Fruit fly (Drosophila melanogaster) whole organism, embryonic: ENCODE measurements around the gene feo.

Experiments used
- Adf1 ChIP-seq: fragments of 200-800 bp; sonication (Bioruptor generic); IDR thresholded peaks from 2 replicates; pipeline ENCODE4 v1.3.6; 2022; ENCODE audit warnings: missing biosample characterization, missing genetic modification characterization
- Antp ChIP-seq: fragments of 200-800 bp; sonication (Bioruptor generic); optimal IDR thresholded peaks from 3 replicates; lab custom pipeline; 2016; ENCODE audit warnings: missing biosample characterization, missing genetic modification characterization
- Atf-2 ChIP-seq: fragments of 200-800 bp; sonication (Bioruptor generic); optimal IDR thresholded peaks from 2 replicates; lab custom pipeline; 2016; ENCODE audit warnings: missing biosample characterization, missing genetic modification characterization
- CG10959 ChIP-seq: fragments of 200-800 bp; sonication (Bioruptor generic); IDR thresholded peaks from 2 replicates; pipeline ENCODE4 v1.3.6; 2022; ENCODE audit warnings: missing biosample characterization, missing genetic modification characterization
- CG12104 ChIP-seq: fragments of 200-800 bp; sonication (Bioruptor generic); optimal IDR thresholded peaks from 3 replicates; lab custom pipeline; 2016; ENCODE audit warnings: missing biosample characterization, missing genetic modification characterization
- CG12299 ChIP-seq: fragments of 200-800 bp; sonication (Bioruptor generic); optimal IDR thresholded peaks from 2 replicates; lab custom pipeline; 2018; ENCODE audit warnings: missing biosample characterization, mild to moderate bottlenecking, missing genetic modification characterization
- CG1233 ChIP-seq: fragments of 200-800 bp; sonication (Bioruptor generic); optimal IDR thresholded peaks from 4 replicates; lab custom pipeline; 2018; ENCODE audit warnings: missing biosample characterization, mild to moderate bottlenecking, missing genetic modification characterization
- CG13123 ChIP-seq: fragments of 200-800 bp; sonication (Bioruptor generic); optimal IDR thresholded peaks from 2 replicates; lab custom pipeline; 2016; ENCODE audit warnings: missing biosample characterization, missing genetic modification characterization
- CG15601 ChIP-seq: fragments of 200-800 bp; sonication (Bioruptor generic); optimal IDR thresholded peaks from 3 replicates; lab custom pipeline; 2019; ENCODE audit warnings: missing biosample characterization, mild to moderate bottlenecking, missing genetic modification characterization, moderate library complexity
- CG15696 ChIP-seq: fragments of 200-800 bp; sonication (Bioruptor generic); optimal IDR thresholded peaks from 2 replicates; lab custom pipeline; 2019; ENCODE audit warnings: missing biosample characterization, mild to moderate bottlenecking, missing genetic modification characterization, moderate library complexity
- CG1647 ChIP-seq: fragments of 200-800 bp; sonication (Bioruptor generic); optimal IDR thresholded peaks from 3 replicates; lab custom pipeline; 2016; ENCODE audit warnings: missing biosample characterization, missing genetic modification characterization
- CG17612 ChIP-seq: fragments of 200-800 bp; sonication (Bioruptor generic); IDR thresholded peaks from 2 replicates; pipeline ENCODE4 v1.3.6; 2022; ENCODE audit warnings: missing biosample characterization, missing genetic modification characterization
- CG18262 ChIP-seq: fragments of 200-800 bp; optimal IDR thresholded peaks from 3 replicates; lab custom pipeline; 2019; ENCODE audit warnings: missing biosample characterization, mild to moderate bottlenecking, missing genetic modification characterization, moderate library complexity
- CG3065 ChIP-seq: fragments of 200-800 bp; sonication (Bioruptor generic); optimal IDR thresholded peaks from 2 replicates; lab custom pipeline; 2016; ENCODE audit warnings: missing biosample characterization, missing genetic modification characterization
- CG34376 ChIP-seq: fragments of 200-800 bp; sonication (Bioruptor generic); optimal IDR thresholded peaks from 2 replicates; lab custom pipeline; 2018; ENCODE audit warnings: missing biosample characterization, mild to moderate bottlenecking, missing genetic modification characterization
- CG34422 ChIP-seq: fragments of 200-800 bp; sonication (Bioruptor generic); IDR thresholded peaks from 3 replicates; pipeline ENCODE4 v1.3.6; 2022; ENCODE audit warnings: missing biosample characterization, missing genetic modification characterization
- CG3995 ChIP-seq: fragments of 200-800 bp; sonication (Bioruptor generic); optimal IDR thresholded peaks from 3 replicates; lab custom pipeline; 2016; ENCODE audit warnings: missing biosample characterization, missing genetic modification characterization
- CG42726 ChIP-seq: fragments of 200-800 bp; sonication (Bioruptor generic); IDR thresholded peaks from 2 replicates; pipeline ENCODE4 v1.3.6; 2022; ENCODE audit warnings: missing biosample characterization, missing genetic modification characterization; ENCODE audit not compliant: partially characterized antibody
- CG6272 ChIP-seq: fragments of 200-800 bp; sonication (Bioruptor generic); IDR thresholded peaks from 2 replicates; pipeline ENCODE4 v1.3.6; 2022; ENCODE audit warnings: missing biosample characterization, missing genetic modification characterization
- CG6813 ChIP-seq: fragments of 200-800 bp; sonication (Bioruptor generic); optimal IDR thresholded peaks from 2 replicates; lab custom pipeline; 2017; ENCODE audit warnings: missing biosample characterization, missing genetic modification characterization, mild to moderate bottlenecking, moderate library complexity, missing genetic modification reagents
- CG7271 ChIP-seq: fragments of 200-800 bp; sonication (Bioruptor generic); optimal IDR thresholded peaks from 2 replicates; lab custom pipeline; 2018; ENCODE audit warnings: missing biosample characterization, mild to moderate bottlenecking, missing genetic modification characterization, moderate library complexity
- Drgx ChIP-seq: fragments of 200-800 bp; sonication (Bioruptor generic); IDR thresholded peaks from 2 replicates; pipeline ENCODE4 v1.3.6; 2022; ENCODE audit warnings: missing biosample characterization, missing genetic modification characterization
- E2f1 ChIP-seq: fragments of 200-800 bp; sonication (Bioruptor generic); IDR thresholded peaks from 2 replicates; pipeline ENCODE4 v1.3.6; 2022; ENCODE audit warnings: missing biosample characterization, missing genetic modification characterization
- Fer2 ChIP-seq: fragments of 200-800 bp; sonication (Bioruptor generic); optimal IDR thresholded peaks from 2 replicates; lab custom pipeline; 2018; ENCODE audit warnings: missing biosample characterization, mild to moderate bottlenecking, missing genetic modification characterization, moderate library complexity
- Mrtf ChIP-seq: fragments of 200-800 bp; sonication (Bioruptor generic); IDR thresholded peaks from 3 replicates; pipeline ENCODE4 v1.3.6; 2022; ENCODE audit warnings: missing biosample characterization, missing genetic modification characterization
- NC2α ChIP-seq: fragments of 200-800 bp; sonication (Bioruptor generic); optimal IDR thresholded peaks from 2 replicates; lab custom pipeline; 2016; ENCODE audit warnings: missing biosample characterization, missing genetic modification characterization
- Scr ChIP-seq: fragments of 200-800 bp; sonication (Bioruptor generic); IDR thresholded peaks from 2 replicates; pipeline ENCODE4 v1.3.6; 2022; ENCODE audit warnings: missing biosample characterization, missing genetic modification characterization; ENCODE audit not compliant: partially characterized antibody
- Sox102F ChIP-seq: fragments of 200-800 bp; sonication (Bioruptor generic); optimal IDR thresholded peaks from 2 replicates; lab custom pipeline; 2018; ENCODE audit warnings: missing biosample characterization, mild to moderate bottlenecking, missing genetic modification characterization, moderate library complexity
- Vsx1 ChIP-seq: fragments of 200-800 bp; sonication (Bioruptor generic); optimal IDR thresholded peaks from 2 replicates; lab custom pipeline; 2017; ENCODE audit warnings: missing biosample characterization, mild to moderate bottlenecking, missing genetic modification characterization, missing genetic modification reagents
- ap ChIP-seq: fragments of 200-800 bp; sonication (Bioruptor generic); IDR thresholded peaks from 2 replicates; pipeline ENCODE4 v1.3.6; 2022; ENCODE audit warnings: missing biosample characterization, missing genetic modification characterization
- bigmax ChIP-seq: fragments of 200-800 bp; sonication (Bioruptor generic); optimal IDR thresholded peaks from 2 replicates; lab custom pipeline; 2018; ENCODE audit warnings: missing biosample characterization, mild to moderate bottlenecking, missing genetic modification characterization
- eve ChIP-seq, 2 experiments: fragments of >200 bp; optimal IDR thresholded peaks; 2 replicates each; lab custom pipeline; 2017; ENCODE audit warnings: missing biosample characterization in 2 of 2, missing genetic modification characterization in 2 of 2
- eyg ChIP-seq: fragments of 200-800 bp; sonication (Bioruptor generic); optimal IDR thresholded peaks from 3 replicates; lab custom pipeline; 2016; ENCODE audit warnings: missing biosample characterization, missing genetic modification characterization
- fd64A ChIP-seq: fragments of 200-800 bp; sonication (Bioruptor generic); optimal IDR thresholded peaks from 3 replicates; lab custom pipeline; 2018; ENCODE audit warnings: missing biosample characterization, mild to moderate bottlenecking, missing genetic modification characterization
- h ChIP-seq: fragments of >200 bp; optimal IDR thresholded peaks from 2 replicates; lab custom pipeline; 2017
- her ChIP-seq: fragments of 200-800 bp; sonication (Bioruptor generic); optimal IDR thresholded peaks from 2 replicates; lab custom pipeline; 2016; ENCODE audit warnings: missing biosample characterization, missing genetic modification characterization
- ind ChIP-seq: fragments of 200-800 bp; sonication (Bioruptor generic); optimal IDR thresholded peaks from 3 replicates; lab custom pipeline; 2016; ENCODE audit warnings: missing biosample characterization, missing genetic modification characterization
- lilli ChIP-seq: fragments of 200-800 bp; sonication (Bioruptor generic); optimal IDR thresholded peaks from 3 replicates; lab custom pipeline; 2016; ENCODE audit warnings: missing biosample characterization, missing genetic modification characterization
- mam ChIP-seq: fragments of 200-800 bp; sonication (Bioruptor generic); optimal IDR thresholded peaks from 3 replicates; lab custom pipeline; 2016; ENCODE audit warnings: missing biosample characterization, missing genetic modification characterization
- nmo ChIP-seq: fragments of 200-800 bp; sonication (Bioruptor generic); optimal IDR thresholded peaks from 2 replicates; lab custom pipeline; 2018; ENCODE audit warnings: missing biosample characterization, mild to moderate bottlenecking, missing genetic modification characterization, moderate library complexity
- org-1 ChIP-seq: fragments of 200-800 bp; sonication (Bioruptor generic); optimal IDR thresholded peaks from 2 replicates; lab custom pipeline; 2017; ENCODE audit warnings: missing biosample characterization, missing genetic modification characterization
- p53 ChIP-seq: fragments of 200-800 bp; sonication (Bioruptor generic); optimal IDR thresholded peaks from 2 replicates; lab custom pipeline; 2016; ENCODE audit warnings: missing biosample characterization, missing genetic modification characterization
- repo ChIP-seq: fragments of 200-800 bp; sonication (Bioruptor generic); optimal IDR thresholded peaks from 2 replicates; lab custom pipeline; 2016; ENCODE audit warnings: missing biosample characterization, missing genetic modification characterization
- sens-2 ChIP-seq: fragments of 200-800 bp; sonication (Bioruptor generic); IDR thresholded peaks from 2 replicates; pipeline ENCODE4 v1.3.6; 2022; ENCODE audit warnings: missing biosample characterization, missing genetic modification characterization
- slbo ChIP-seq: fragments of 200-800 bp; sonication (Bioruptor generic); IDR thresholded peaks from 2 replicates; pipeline ENCODE4 v1.3.6; 2022; ENCODE audit warnings: missing biosample characterization, missing genetic modification characterization
- stwl ChIP-seq: fragments of 200-800 bp; sonication (Bioruptor generic); optimal IDR thresholded peaks from 3 replicates; lab custom pipeline; 2018; ENCODE audit warnings: missing biosample characterization, mild to moderate bottlenecking, missing genetic modification characterization, moderate library complexity
- trem ChIP-seq: fragments of 200-800 bp; optimal IDR thresholded peaks from 3 replicates; lab custom pipeline; 2019; ENCODE audit warnings: missing biosample characterization, mild to moderate bottlenecking, missing genetic modification characterization, moderate library complexity
- usp ChIP-seq: fragments of >200 bp; optimal IDR thresholded peaks from 2 replicates; lab custom pipeline; 2017; ENCODE audit warnings: missing biosample characterization, missing genetic modification characterization
- vfl ChIP-seq: fragments of 200-800 bp; sonication (Bioruptor generic); optimal IDR thresholded peaks from 2 replicates; lab custom pipeline; 2016; ENCODE audit warnings: missing biosample characterization, missing genetic modification characterization
- wdn ChIP-seq: fragments of 200-800 bp; sonication (Bioruptor generic); IDR thresholded peaks from 2 replicates; pipeline ENCODE4 v1.3.6; 2022; ENCODE audit warnings: missing biosample characterization, missing genetic modification characterization
- yki ChIP-seq: fragments of >200 bp; optimal IDR thresholded peaks from 3 replicates; lab custom pipeline; 2018
- zfh2 ChIP-seq: fragments of 200-800 bp; sonication (Bioruptor generic); optimal IDR thresholded peaks from 2 replicates; lab custom pipeline; 2016; ENCODE audit warnings: missing biosample characterization, missing genetic modification characterization

feo gene

dm6 chrX:10825349-10826129 lies 29.1 kb downstream of the feo start (continued):
- TF ChIP-seq Mrtf (GFP tag; lab: Robert Waterston, UW) (no peak), CG6272 (no peak), eve (GFP tag; optimal IDR thresholded peaks at IDR 0.05; lab: Kevin White, UChicago) (no peak), CG12299 (tag; lab: Kevin White, UChicago) (no peak), CG12104 (peak; percentile 9), Fer2 (tag; lab: Kevin White, UChicago) (no peak), ind (GFP tag; lab: Kevin White, UChicago) (peak; percentile 21), p53 (GFP tag; lab: Kevin White, UChicago) (no peak), CG34422 (no peak), NC2α (GFP tag; lab: Kevin White, UChicago) (no peak), Scr (no peak), CG34376 (GFP tag; lab: Kevin White, UChicago) (no peak), mam (no peak), Adf1 (no peak), stwl (tag; lab: Kevin White, UChicago) (no peak), wdn (GFP tag; lab: Robert Waterston, UW) (no peak), CG17612 (GFP tag; lab: Robert Waterston, UW) (no peak), Drgx (GFP tag; lab: Robert Waterston, UW) (no peak), org-1 (GFP tag; lab: Kevin White, UChicago) (peak; percentile 19), nmo (GFP tag; lab: Kevin White, UChicago) (peak; percentile 62), h (lab: Kevin White, UChicago) (no peak), slbo (GFP tag; lab: Robert Waterston, UW) (no peak), Vsx1 (GFP tag; lab: Kevin White, UChicago) (no peak), ap (no peak), CG10959 (GFP tag; lab: Robert Waterston, UW) (0 out of 2 replicates have a peak, but pooled peaks have one; percentile 31), Antp (GFP tag; lab: Kevin White, UChicago) (peak; percentile 51), CG18262 (tag; lab: Kevin White, UChicago) (peak; percentile 71), CG7271 (tag; lab: Kevin White, UChicago) (no peak), zfh2 (GFP tag; lab: Kevin White, UChicago) (no peak), E2f1 (GFP tag; lab: Robert Waterston, UW) (peak; percentile 7; the same call in 1 of the 2 replicates), Sox102F (GFP tag; lab: Kevin White, UChicago) (peak; percentile 37), Atf-2 (GFP tag; lab: Kevin White, UChicago) (peak; percentile 27), CG6813 (GFP tag; lab: Kevin White, UChicago) (no peak), repo (no peak), CG13123 (no peak), sens-2 (no peak), eyg (GFP tag; lab: Kevin White, UChicago) (no peak), her (GFP tag; lab: Kevin White, UChicago) (no peak), trem (peak; percentile 25), yki (lab: Kevin White, UChicago) (no peak), lilli (GFP tag; lab: Kevin White, UChicago) (peak; percentile 31), fd64A (no peak), CG15696 (tag; lab: Kevin White, UChicago) (no peak), CG42726 (GFP tag; lab: Robert Waterston, UW) (no peak), vfl (GFP tag; lab: Kevin White, UChicago) (no peak), usp (no peak), CG3995 (no peak), CG1233 (GFP tag; lab: Kevin White, UChicago) (peak; percentile 5), CG15601 (tag; lab: Kevin White, UChicago) (peak; percentile 4), CG3065 (GFP tag; lab: Kevin White, UChicago) (no peak), CG1647 (GFP tag; lab: Kevin White, UChicago) (no peak), bigmax (GFP tag; lab: Kevin White, UChicago) (no peak)
